Worm (Caenorhabditis elegans) whole organism, late embryonic: ENCODE data around the gene msp-31.

Experiments
- K02D7.2 ChIP-seq: sonication (generic microtip); optimal IDR thresholded peaks from 2 replicates; lab custom pipeline; 2017; ENCODE audit warnings: mild to moderate bottlenecking, missing genetic modification characterization, missing compliant biosample characterization
- ahr-1 ChIP-seq: sonication (generic microtip); optimal IDR thresholded peaks from 2 replicates; lab custom pipeline; 2016; ENCODE audit warnings: missing genetic modification characterization, missing compliant biosample characterization
- ceh-18 ChIP-seq: sonication (generic microtip); optimal IDR thresholded peaks from 2 replicates; lab custom pipeline; 2016; ENCODE audit warnings: missing genetic modification characterization, missing compliant biosample characterization
- ceh-22 ChIP-seq: sonication (generic microtip); optimal IDR thresholded peaks from 2 replicates; lab custom pipeline; 2017; ENCODE audit warnings: missing biosample characterization, missing genetic modification characterization
- ceh-24 ChIP-seq: sonication (generic microtip); optimal IDR thresholded peaks from 2 replicates; lab custom pipeline; 2016; ENCODE audit warnings: mild to moderate bottlenecking, missing genetic modification characterization, missing compliant biosample characterization
- ceh-30 ChIP-seq: fragments of 150-350 bp; optimal IDR thresholded peaks from 2 replicates; lab custom pipeline; 2014; ENCODE audit warnings: missing biosample characterization, missing genetic modification characterization
- ceh-45 ChIP-seq: fragments of 200-800 bp; sonication (Bioruptor generic); IDR thresholded peaks from 2 replicates; pipeline ENCODE4 v1.3.6; 2022; ENCODE audit warnings: missing genetic modification reagents, missing genetic modification characterization, missing compliant biosample characterization
- che-1 ChIP-seq: sonication (generic microtip); optimal IDR thresholded peaks from 2 replicates; lab custom pipeline; 2016; ENCODE audit warnings: mild to moderate bottlenecking, missing genetic modification characterization, missing compliant biosample characterization
- dmd-4 ChIP-seq: sonication (generic microtip); optimal IDR thresholded peaks from 2 replicates; lab custom pipeline; 2016; ENCODE audit warnings: borderline replicate concordance, missing genetic modification characterization, missing compliant biosample characterization
- elt-2 ChIP-seq: sonication (generic microtip); optimal IDR thresholded peaks from 2 replicates; lab custom pipeline; 2016; ENCODE audit warnings: missing genetic modification reagents, missing genetic modification characterization, missing compliant biosample characterization
- ets-4 ChIP-seq: sonication (generic microtip); optimal IDR thresholded peaks from 2 replicates; lab custom pipeline; 2016; ENCODE audit warnings: missing genetic modification characterization, missing compliant biosample characterization
- eyg-1 ChIP-seq: sonication (generic microtip); optimal IDR thresholded peaks from 2 replicates; lab custom pipeline; 2016; ENCODE audit warnings: missing genotype, missing genetic modification characterization, missing compliant biosample characterization
- fkh-6 ChIP-seq: sonication (generic microtip); optimal IDR thresholded peaks from 2 replicates; lab custom pipeline; 2016; ENCODE audit warnings: missing genetic modification characterization, missing compliant biosample characterization
- gmeb-2 ChIP-seq: sonication (generic microtip); optimal IDR thresholded peaks from 2 replicates; lab custom pipeline; 2016; ENCODE audit warnings: missing genetic modification characterization, inconsistent platforms, missing compliant biosample characterization
- hlh-13 ChIP-seq: fragments of 200-800 bp; sonication (Bioruptor generic); optimal IDR thresholded peaks from 2 replicates; lab custom pipeline; 2018; ENCODE audit warnings: mild to moderate bottlenecking, missing genetic modification characterization, missing compliant biosample characterization
- hlh-15 ChIP-seq: sonication (generic microtip); optimal IDR thresholded peaks from 2 replicates; lab custom pipeline; 2016; ENCODE audit warnings: missing genetic modification characterization, missing compliant biosample characterization
- hlh-30 ChIP-seq: sonication (generic microtip); optimal IDR thresholded peaks from 2 replicates; lab custom pipeline; 2017; ENCODE audit warnings: antibody characterized with exemption, missing genetic modification characterization, missing compliant biosample characterization; ENCODE audit not compliant: insufficient read depth
- hlh-6 ChIP-seq: sonication (generic microtip); optimal IDR thresholded peaks from 2 replicates; lab custom pipeline; 2016; ENCODE audit warnings: missing genotype, missing genetic modification characterization, missing compliant biosample characterization
- hlh-8 ChIP-seq: sonication (generic microtip); optimal IDR thresholded peaks from 2 replicates; lab custom pipeline; 2016; ENCODE audit warnings: missing genotype, missing genetic modification characterization, missing compliant biosample characterization
- lim-6 ChIP-seq: sonication (generic microtip); optimal IDR thresholded peaks from 2 replicates; lab custom pipeline; 2016; ENCODE audit warnings: missing genetic modification characterization, missing compliant biosample characterization
- lin-11 ChIP-seq: fragments of 200-800 bp; sonication (Bioruptor generic); optimal IDR thresholded peaks from 2 replicates; lab custom pipeline; 2018; ENCODE audit warnings: mild to moderate bottlenecking, missing genetic modification characterization, missing compliant biosample characterization
- madf-2 ChIP-seq: sonication (generic microtip); optimal IDR thresholded peaks from 2 replicates; lab custom pipeline; 2017; ENCODE audit warnings: missing genetic modification characterization, missing compliant biosample characterization
- nhr-11 ChIP-seq: fragments of 150-350 bp; optimal IDR thresholded peaks from 2 replicates; lab custom pipeline; 2014; ENCODE audit warnings: missing biosample characterization, missing genetic modification characterization
- npax-4 ChIP-seq: sonication (generic microtip); optimal IDR thresholded peaks from 2 replicates; lab custom pipeline; 2016; ENCODE audit warnings: missing genetic modification characterization, missing compliant biosample characterization
- odd-2 ChIP-seq: sonication (generic microtip); optimal IDR thresholded peaks from 2 replicates; lab custom pipeline; 2017; ENCODE audit warnings: antibody characterized with exemption, mild to moderate bottlenecking, missing genetic modification characterization, missing compliant biosample characterization
- pax-1 ChIP-seq: fragments of 150-350 bp; optimal IDR thresholded peaks from 2 replicates; lab custom pipeline; 2014; ENCODE audit warnings: missing biosample characterization, missing genetic modification characterization
- pha-4 ChIP-seq: fragments of 150-350 bp; optimal IDR thresholded peaks from 2 replicates; lab custom pipeline; 2018; ENCODE audit warnings: missing biosample characterization, missing genetic modification reagents, missing genetic modification characterization
- pqm-1 ChIP-seq: sonication (generic microtip); optimal IDR thresholded peaks from 2 replicates; lab custom pipeline; 2016; ENCODE audit warnings: missing genetic modification characterization, missing compliant biosample characterization
- ref-2 ChIP-seq: sonication (generic microtip); optimal IDR thresholded peaks from 2 replicates; lab custom pipeline; 2016; ENCODE audit warnings: missing genetic modification characterization, missing compliant biosample characterization
- rnt-1 ChIP-seq: sonication (generic microtip); optimal IDR thresholded peaks from 2 replicates; lab custom pipeline; 2016; ENCODE audit warnings: missing genetic modification characterization, missing compliant biosample characterization
- sdc-2 ChIP-seq: sonication (generic microtip); optimal IDR thresholded peaks from 2 replicates; lab custom pipeline; 2016; ENCODE audit warnings: missing genotype, missing genetic modification characterization, missing compliant biosample characterization
- ttx-3 ChIP-seq: sonication (generic microtip); optimal IDR thresholded peaks from 2 replicates; lab custom pipeline; 2016; ENCODE audit warnings: missing genetic modification reagents, missing genetic modification characterization, missing compliant biosample characterization
- unc-86 ChIP-seq: sonication (generic microtip); optimal IDR thresholded peaks from 2 replicates; lab custom pipeline; 2016; ENCODE audit warnings: missing genetic modification characterization, missing compliant biosample characterization
- zip-5 ChIP-seq: sonication (generic microtip); optimal IDR thresholded peaks from 2 replicates; lab custom pipeline; 2016; ENCODE audit warnings: missing genetic modification characterization, missing compliant biosample characterization

msp-31 gene

DNA sequence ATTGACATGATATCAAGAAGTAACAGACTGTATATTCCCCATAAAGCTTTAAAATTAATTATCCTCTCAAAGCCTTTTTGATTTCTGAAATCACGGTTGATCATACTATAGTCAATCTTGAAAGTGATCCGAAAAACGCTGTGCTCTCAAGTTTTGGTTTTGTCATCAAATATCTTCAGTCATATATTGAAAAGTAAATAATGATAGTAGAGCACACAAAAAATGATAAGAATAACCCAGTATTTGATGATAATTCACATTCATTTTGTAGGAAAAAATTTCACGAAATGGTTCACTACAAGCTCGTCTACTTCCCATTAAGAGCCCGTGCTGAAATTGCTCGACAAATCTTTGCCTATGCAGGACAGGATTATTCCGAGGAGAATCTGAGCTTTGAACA is 36.7 kb downstream of the msp-31 start, which contains the start of gene gst-6:
gst-6 (plus strand) TSS at position 263 of the 400 bp plus-strand sequence.
- TF ChIP-seq odd-2 (no peak), ets-4 (tag; lab: Kevin White, UChicago) (no peak), elt-2 (tag; lab: Kevin White, UChicago) (peak; percentile 30), lim-6 (tag; lab: Kevin White, UChicago) (no peak), hlh-30 (no peak), hlh-8 (tag; lab: Kevin White, UChicago) (no peak), ceh-45 (GFP tag; lab: Robert Waterston, UW) (no peak)

DNA sequence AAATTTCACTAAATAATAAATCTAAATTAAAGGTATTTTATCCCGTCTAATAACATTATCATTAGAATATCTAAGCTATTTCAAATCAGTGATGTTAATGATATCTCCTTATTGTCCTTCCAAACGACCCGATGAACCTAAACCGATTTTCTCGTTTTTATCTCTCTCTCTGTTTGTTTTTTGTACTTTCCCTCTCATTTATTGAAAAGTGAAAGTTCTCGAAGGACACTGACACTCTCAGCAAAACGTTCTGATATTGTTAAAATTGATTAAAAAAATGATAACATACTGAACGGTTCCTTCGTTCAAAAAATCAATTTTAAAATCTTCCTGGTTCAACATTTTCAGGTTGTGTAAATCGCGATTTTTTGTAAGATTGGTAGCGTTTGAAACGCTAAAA is 40.3 kb downstream of the msp-31 start, which contains the start of gene F11G11.13:
F11G11.13 (minus strand) TSS at position 89 of the 400 bp plus-strand sequence.
- no peak for TF ChIP-seq K02D7.2 (tag; lab: Kevin White, UChicago)
- no peak for TF ChIP-seq fkh-6 (tag; lab: Kevin White, UChicago)
- no peak for TF ChIP-seq lin-11 (tag; lab: Kevin White, UChicago)
- TF ChIP-seq ceh-18 (tag; lab: Kevin White, UChicago): no peak
- TF ChIP-seq hlh-13 (GFP tag; lab: Kevin White, UChicago): no peak
- TF ChIP-seq ceh-30 (tag; lab: Kevin White, UChicago): no peak
- TF ChIP-seq ref-2 (tag; lab: Kevin White, UChicago): no peak
- no peak for TF ChIP-seq ceh-24 (tag; lab: Kevin White, UChicago)
- TF ChIP-seq, all 69 proteins: peak for 0

DNA sequence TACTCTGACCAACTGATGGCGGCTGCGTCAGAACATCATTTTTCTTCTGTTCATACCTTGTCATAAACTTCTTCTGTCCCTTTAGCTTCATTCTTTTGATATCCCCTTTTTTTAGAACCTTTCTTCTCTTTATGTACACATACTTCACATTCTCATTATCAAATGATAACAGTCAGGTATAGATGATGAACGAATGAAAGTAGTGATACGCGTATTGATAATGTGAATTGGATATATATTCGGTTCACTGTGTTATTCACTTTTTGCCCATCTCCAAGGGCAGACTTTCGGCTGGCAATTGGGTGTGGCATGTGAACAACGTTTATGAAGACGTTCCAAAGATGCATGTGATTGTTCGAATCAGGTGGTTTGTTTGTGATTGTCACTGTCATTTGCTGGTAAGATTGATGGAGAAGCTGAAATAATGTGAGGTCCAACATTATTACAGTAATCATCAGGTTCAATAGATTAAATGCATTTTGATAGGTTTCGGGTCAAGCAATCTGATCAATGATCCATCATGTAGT is 42.0 kb downstream of the msp-31 start, which contains the start of gene F11G11.15:
F11G11.15 (plus strand) TSS at position 511 of the 527 bp plus-strand sequence.
- TF ChIP-seq dmd-4 (tag; lab: Kevin White, UChicago) (no peak), odd-2 (no peak), ceh-22 (tag; lab: Kevin White, UChicago) (no peak), hlh-15 (tag; lab: Kevin White, UChicago) (no peak), ahr-1 (tag; lab: Kevin White, UChicago) (no peak), zip-5 (tag; lab: Kevin White, UChicago) (no peak), lim-6 (tag; lab: Kevin White, UChicago) (no peak), npax-4 (tag; lab: Kevin White, UChicago) (no peak), ttx-3 (tag; lab: Kevin White, UChicago) (no peak), fkh-6 (tag; lab: Kevin White, UChicago) (no peak), gmeb-2 (tag; lab: Kevin White, UChicago) (no peak), unc-86 (tag; lab: Kevin White, UChicago) (no peak), hlh-6 (tag; lab: Kevin White, UChicago) (no peak), pqm-1 (tag; lab: Kevin White, UChicago) (no peak), lin-11 (tag; lab: Kevin White, UChicago) (no peak), pha-4 (tag; lab: Kevin White, UChicago) (no peak), che-1 (tag; lab: Kevin White, UChicago) (no peak), ceh-45 (GFP tag; lab: Robert Waterston, UW) (no peak), eyg-1 (tag; lab: Kevin White, UChicago) (no peak)

DNA sequence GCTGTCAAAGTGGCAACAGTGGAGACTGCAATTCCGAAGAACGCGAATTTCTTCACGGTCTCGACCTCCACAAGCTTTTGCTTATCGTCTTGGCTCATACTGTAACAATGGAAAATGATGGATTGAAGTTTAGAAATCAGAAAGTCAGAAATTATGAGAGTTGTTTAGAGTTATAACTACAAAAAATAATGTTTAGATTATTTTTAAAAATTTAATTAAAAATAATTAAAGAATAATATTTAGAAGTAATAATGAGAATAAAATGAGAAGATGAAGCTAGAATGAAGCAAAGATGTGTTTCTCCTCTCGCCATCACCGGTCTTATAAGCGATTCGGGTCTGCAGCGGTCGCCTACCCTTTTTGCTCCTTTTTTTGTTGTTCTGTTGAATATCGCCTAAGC is 43.3 kb downstream of the msp-31 start, which contains the start of gene col-73:
col-73 (minus strand) TSS at position 101 of the 400 bp plus-strand sequence.
- no peak for TF ChIP-seq madf-2 (tag; lab: Kevin White, UChicago)
- no peak for TF ChIP-seq sdc-2 (tag; lab: Kevin White, UChicago)
- no peak for TF ChIP-seq rnt-1 (tag; lab: Kevin White, UChicago)
- TF ChIP-seq ref-2 (tag; lab: Kevin White, UChicago): no peak
- no peak for TF ChIP-seq pax-1 (tag; lab: Kevin White, UChicago)
- no peak for TF ChIP-seq hlh-13 (GFP tag; lab: Kevin White, UChicago)
- TF ChIP-seq nhr-11 (tag; lab: Kevin White, UChicago): no peak
- TF ChIP-seq ahr-1 (tag; lab: Kevin White, UChicago): no peak
